Fruit fly (Drosophila melanogaster): ENCODE data around the gene pzg.
A peak's percentile ranks its signal among the peaks of the same experiment; 100 is the strongest.

DNA sequence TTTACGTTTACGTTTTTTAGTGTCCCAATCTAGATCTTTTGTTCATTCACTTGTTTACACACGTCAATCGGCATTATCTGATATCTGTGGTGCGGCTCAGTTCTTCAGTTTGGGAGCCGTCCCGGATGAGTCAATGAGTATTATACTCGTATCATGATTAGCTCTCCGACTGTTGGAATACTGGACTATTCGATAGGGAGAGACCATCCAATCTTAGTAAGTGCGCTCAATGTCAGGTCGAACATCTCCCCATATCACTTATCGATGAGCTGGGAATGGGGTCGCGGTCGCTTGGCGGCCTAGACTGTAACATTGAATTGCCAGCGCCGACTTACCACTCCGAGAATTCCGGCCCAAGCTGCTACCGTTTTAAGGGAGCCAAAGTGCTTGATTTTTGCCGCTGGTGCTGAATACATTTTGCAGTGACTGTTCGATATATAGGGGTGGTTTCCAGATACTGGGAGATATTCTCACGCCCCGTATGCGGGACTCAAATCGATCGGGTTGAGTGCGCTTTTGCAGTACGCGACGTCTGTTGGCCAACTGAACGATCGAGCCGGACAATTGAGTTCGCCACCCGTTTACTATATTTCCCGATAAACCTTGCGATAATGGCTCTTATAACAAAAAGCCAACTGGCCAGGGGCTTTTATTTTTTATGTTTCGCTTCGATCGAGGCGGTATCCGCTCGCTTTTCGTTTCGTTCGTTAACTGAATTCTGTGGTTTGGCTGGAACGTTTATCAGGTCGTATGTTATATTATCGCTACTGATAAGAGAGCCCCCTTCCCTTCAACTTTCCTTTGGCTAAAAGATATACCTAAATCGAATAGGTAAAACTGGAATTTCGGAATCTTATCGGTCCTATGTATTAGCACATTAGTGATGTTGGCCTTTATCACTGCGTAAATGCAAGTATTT lies 920 bp upstream of the pzg start:
- TF ChIP-seq cic (GFP tag; optimal IDR thresholded peaks at IDR 0.05) (peak; percentile 27), tj (GFP tag; optimal IDR thresholded peaks at IDR 0.05) (no peak), Clk (GFP tag; optimal IDR thresholded peaks at IDR 0.05) (no peak), kay (GFP tag; ENCODE audit: borderline replicate concordance) (no peak), cnc (optimal IDR thresholded peaks at IDR 0.05) (no peak)

Measured in whole organism, adult.